Fruit fly (Drosophila melanogaster) S2 (cell line): ENCODE results near the gene Nup93-2.

Experiments used
- CG8478 ChIP-seq: fragments of >200 bp; optimal IDR thresholded peaks from 2 replicates; lab custom pipeline; 2018
- CTCF ChIP-seq, 2 experiments: fragments of >200 bp; optimal IDR thresholded peaks; 2 replicates each; lab custom pipeline; 2018

Gene Nup93-2

dm6 chr3R:14898280-14898756, at the start of gene Nup93-2, which contains the start of gene CG3817:
Gene Nup93-2, minus strand, starts transcription at chr3R:14898372.
Gene CG3817, plus strand, starts transcription at chr3R:14898739.
- TF ChIP-seq CTCF (optimal IDR thresholded peaks at IDR 0.05; lab: Kevin White, UChicago) = no peak

dm6 chr3R:14917927-14918829, 20.0 kb upstream of the Nup93-2 start, which contains the start of gene Sdr:
Gene Sdr, plus strand, starts transcription at chr3R:14918628.
- TF ChIP-seq CTCF (optimal IDR thresholded peaks at IDR 0.05; lab: Kevin White, UChicago) = no peak
- TF ChIP-seq CG8478 (lab: Kevin White, UChicago) = no peak

dm6 chr3R:14912449-14912987, 14.3 kb upstream of the Nup93-2 start:
- TF ChIP-seq CG8478 (lab: Kevin White, UChicago) (no peak), CTCF (optimal IDR thresholded peaks at IDR 0.05; lab: Kevin White, UChicago) (no peak)

dm6 chr3R:14903837-14904431, 5.8 kb upstream of the Nup93-2 start, which contains the start of gene VhaPPA1-1:
Gene VhaPPA1-1, minus strand, starts transcription at chr3R:14904061.
- TF ChIP-seq CTCF (optimal IDR thresholded peaks at IDR 0.05; lab: Kevin White, UChicago) = peak; percentile 7 to 15
- no peak for TF ChIP-seq CG8478 (lab: Kevin White, UChicago)

DNA sequence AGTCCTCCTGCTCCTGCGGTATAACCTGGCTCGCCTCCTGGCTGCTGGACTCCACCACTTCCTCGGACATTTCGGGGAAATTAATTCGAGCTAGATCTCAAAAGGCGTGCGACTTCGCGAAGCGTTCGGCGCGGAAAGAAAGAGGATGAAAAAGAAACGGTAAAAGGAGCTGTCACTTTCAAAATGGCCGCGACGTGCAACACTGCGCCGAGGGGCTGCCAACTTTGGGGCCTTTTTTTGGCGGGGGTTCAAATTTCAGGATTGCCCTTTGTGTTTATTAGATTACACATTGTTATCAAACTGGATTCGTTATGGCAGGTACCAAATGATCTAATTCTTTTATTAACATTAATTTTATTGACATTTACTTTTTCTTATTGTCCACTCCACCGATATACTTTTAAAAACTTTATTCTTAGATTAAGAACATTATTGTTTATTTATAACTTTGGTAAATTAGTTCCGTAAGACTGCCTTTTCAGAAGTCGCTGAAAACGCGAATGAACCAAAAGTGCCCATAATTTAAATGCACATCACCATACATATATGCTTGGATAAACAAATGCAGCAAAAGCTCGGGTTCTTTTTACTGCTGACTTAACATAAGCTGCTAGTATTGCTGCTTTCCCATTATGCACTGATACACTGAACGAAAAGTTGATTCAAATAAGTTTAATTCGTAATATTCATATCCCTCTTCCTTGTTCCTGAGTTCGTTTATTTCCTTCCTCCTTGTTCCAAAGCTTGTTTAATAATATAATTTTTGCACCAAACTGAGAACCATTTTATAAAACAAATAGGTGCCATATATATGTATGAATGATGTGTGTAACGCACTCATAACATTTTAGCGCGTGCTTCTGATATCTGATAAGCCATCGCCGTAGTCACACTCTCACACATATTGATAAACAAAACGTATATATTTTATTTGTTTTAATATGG, 3.5 kb upstream of the Nup93-2 start, which contains the start of gene RpS5b:
TSS of gene RpS5b (minus strand) at position 156 of the 945 bp plus-strand sequence.
- TF ChIP-seq CG8478 (lab: Kevin White, UChicago) (no peak), CTCF (optimal IDR thresholded peaks at IDR 0.05; lab: Kevin White, UChicago) (no peak)

DNA sequence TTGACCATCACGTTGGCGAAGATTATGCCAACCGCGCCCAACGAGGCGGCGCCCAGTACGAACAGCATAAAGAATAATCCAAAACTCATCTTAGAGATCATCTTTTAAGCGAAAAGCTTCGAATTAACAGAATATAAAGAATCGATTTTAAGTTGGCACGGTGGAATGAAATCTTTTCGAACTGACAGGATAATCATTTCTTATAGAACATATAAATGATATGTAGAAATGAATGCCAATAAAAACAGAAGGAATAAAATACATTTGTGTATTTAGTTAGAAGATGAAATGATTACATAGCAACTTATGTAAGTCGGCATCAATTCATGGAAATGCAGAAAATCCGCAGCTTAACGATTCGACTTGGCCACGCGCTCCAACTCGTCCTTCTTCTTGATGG, 2.0 kb upstream of the Nup93-2 start, which contains the start of gene VhaPPA1-2:
TSS of gene VhaPPA1-2 (minus strand) at position 101 of the 400 bp plus-strand sequence.
- TF ChIP-seq CG8478 (lab: Kevin White, UChicago) (no peak), CTCF (optimal IDR thresholded peaks at IDR 0.05; lab: Kevin White, UChicago) (no peak)

DNA sequence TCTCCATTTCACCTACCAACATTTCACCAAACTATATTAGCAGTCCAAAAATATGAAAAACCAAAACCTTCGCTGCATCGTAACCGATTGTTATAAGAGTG, 3.5 kb downstream of the Nup93-2 start, which contains the start of gene CG14860:
TSS of gene CG14860 (plus strand) at position 2 of the 101 bp plus-strand sequence.
- TF ChIP-seq CG8478 (lab: Kevin White, UChicago) = no peak
- TF ChIP-seq CTCF (optimal IDR thresholded peaks at IDR 0.05; lab: Kevin White, UChicago) = no peak

dm6 chr3R:14893791-14894782, 4.1 kb downstream of the Nup93-2 start, which contains the start of gene Dph2:
Gene Dph2, minus strand, starts transcription at chr3R:14893954.
- peak; percentile 5 to 50 for TF ChIP-seq CTCF (optimal IDR thresholded peaks at IDR 0.05; lab: Kevin White, UChicago)
- no peak for TF ChIP-seq CG8478 (lab: Kevin White, UChicago)

DNA sequence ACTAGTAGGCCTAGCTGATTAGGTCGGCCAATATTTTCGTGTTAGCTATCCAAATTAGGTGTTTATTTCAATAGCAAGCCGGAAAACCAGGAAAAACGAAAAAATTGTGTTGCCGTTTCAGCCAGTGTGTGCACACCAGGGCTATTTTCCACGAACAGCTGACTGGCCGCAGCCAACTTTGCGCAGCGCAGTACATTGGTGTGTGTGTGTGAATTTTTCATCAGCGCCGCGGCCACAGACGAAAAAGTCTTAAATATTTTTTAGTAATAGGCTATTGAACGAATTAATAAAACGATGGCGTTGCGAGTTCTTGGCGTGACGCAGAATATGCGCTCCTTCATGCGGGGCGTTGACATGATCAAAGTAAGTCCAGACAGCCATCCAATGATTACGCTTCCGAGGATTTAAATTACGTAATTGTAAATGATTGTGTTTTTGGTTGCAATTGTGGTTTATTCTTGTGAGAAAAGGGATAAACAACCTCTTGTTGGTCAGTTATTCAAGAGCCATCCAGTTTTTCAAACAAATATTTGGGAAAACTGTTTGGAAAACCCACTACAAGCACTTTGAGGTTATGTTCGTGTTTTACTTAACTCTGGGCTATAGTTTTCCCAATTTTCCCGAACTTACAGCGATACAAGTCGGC, 8.0 kb downstream of the Nup93-2 start, which contains the start of the genes CycC and UQCR-C1:
TSS of gene CycC (minus strand) at position 142 of the 646 bp plus-strand sequence.
TSS of gene UQCR-C1 (plus strand) at position 168 of the 646 bp plus-strand sequence.
- TF ChIP-seq CG8478 (lab: Kevin White, UChicago) (no peak), CTCF (optimal IDR thresholded peaks at IDR 0.05; lab: Kevin White, UChicago) (no peak)

DNA sequence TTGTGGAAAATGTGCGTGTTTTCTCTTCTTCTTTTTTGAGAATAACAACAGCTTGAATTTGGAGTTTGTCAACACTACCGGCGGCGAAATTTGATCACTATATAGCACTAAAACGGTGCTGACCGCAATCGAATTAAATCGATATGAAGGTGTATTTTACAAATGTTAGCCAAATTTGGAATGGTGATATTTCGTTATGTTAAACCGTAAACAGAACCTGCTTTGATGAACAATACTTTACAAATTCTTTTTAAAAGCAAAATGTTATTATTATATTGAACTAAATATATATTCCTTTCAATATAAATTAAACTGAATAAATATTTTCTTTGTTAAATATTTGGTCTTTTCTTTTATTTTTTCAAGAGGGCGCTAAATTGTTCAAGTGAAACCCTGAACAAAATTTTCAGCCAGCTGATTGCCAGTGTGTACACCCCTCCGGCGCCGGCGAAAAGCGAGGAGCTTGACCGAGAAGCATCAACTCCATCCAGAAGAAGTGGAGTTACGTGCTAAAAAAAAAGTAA, 12.1 kb downstream of the Nup93-2 start, which contains the start of the genes Rrp6, CG33331 and CG33332:
TSS of gene Rrp6 (minus strand) at position 236 of the 524 bp plus-strand sequence.
TSS of gene CG33331 (plus strand) at position 446 of the 524 bp plus-strand sequence.
TSS of gene CG33332 (plus strand) at position 446 of the 524 bp plus-strand sequence.
- TF ChIP-seq CTCF (optimal IDR thresholded peaks at IDR 0.05; lab: Kevin White, UChicago) (no peak), CG8478 (lab: Kevin White, UChicago) (no peak)

DNA sequence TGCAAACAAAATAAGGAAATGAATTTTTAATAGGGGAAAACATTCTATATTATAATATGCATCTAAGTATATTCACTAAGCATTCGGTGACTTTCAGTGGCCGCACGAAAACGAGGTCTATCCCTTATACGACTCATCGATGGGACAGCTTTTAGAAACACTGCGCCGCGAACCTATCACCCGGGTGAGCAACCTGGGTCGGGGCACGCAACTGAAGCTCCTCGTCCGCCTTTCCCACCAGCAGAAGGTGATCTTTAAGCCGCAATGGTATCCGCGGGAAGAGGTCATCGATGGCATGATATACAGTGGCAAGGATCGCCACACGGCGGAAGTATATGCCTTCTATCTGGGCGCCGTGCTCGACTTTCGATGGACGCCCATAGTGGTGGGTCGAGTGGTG, 17.3 kb downstream of the Nup93-2 start:
- no peak for TF ChIP-seq CG8478 (lab: Kevin White, UChicago)
- TF ChIP-seq CTCF (optimal IDR thresholded peaks at IDR 0.05; lab: Kevin White, UChicago) = no peak
